Worm (Caenorhabditis elegans) whole organism, young adult: ENCODE measurements around the gene T19A5.3.

Experiments used
- F49E8.2 ChIP-seq: sonication (generic microtip); optimal IDR thresholded peaks from 3 replicates; lab custom pipeline; 2017; ENCODE audit warnings: missing genetic modification characterization, mild to moderate bottlenecking, missing compliant biosample characterization, antibody characterized with exemption, moderate library complexity; ENCODE audit not compliant: insufficient read depth
- ceh-27 ChIP-seq: fragments of 200-800 bp; sonication (Bioruptor generic); optimal IDR thresholded peaks from 2 replicates; lab custom pipeline; 2018; ENCODE audit warnings: mild to moderate bottlenecking, missing genetic modification characterization, moderate library complexity, missing compliant biosample characterization
- ekl-4 ChIP-seq: fragments of 200-800 bp; sonication (Bioruptor generic); IDR thresholded peaks from 2 replicates; pipeline ENCODE4 v1.3.6; 2022; ENCODE audit warnings: missing genetic modification reagents, missing genetic modification characterization, missing compliant biosample characterization
- hmg-1.2 ChIP-seq: fragments of 200-800 bp; sonication (Bioruptor generic); IDR thresholded peaks from 2 replicates; pipeline ENCODE4 v1.3.6; 2022; ENCODE audit warnings: missing genetic modification reagents, missing genetic modification characterization, missing compliant biosample characterization
- snpc-1.3 ChIP-seq: sonication (generic microtip); optimal IDR thresholded peaks from 2 replicates; lab custom pipeline; 2017; ENCODE audit warnings: missing genetic modification characterization, mild to moderate bottlenecking, missing compliant biosample characterization, antibody characterized with exemption, moderate library complexity, missing genotype, missing genetic modification reagents; ENCODE audit not compliant: insufficient read depth

ce11 chrV:8984783-8985182 is 40.9 kb upstream of the T19A5.3 start:
- no peak for TF ChIP-seq ceh-27 (GFP tag; lab: Kevin White, UChicago)
- no peak for TF ChIP-seq snpc-1.3 (tag; lab: Kevin White, UChicago)
- TF ChIP-seq ekl-4, result no peak
- TF ChIP-seq F49E8.2 (tag; lab: Kevin White, UChicago), result no peak
- TF ChIP-seq hmg-1.2 (GFP tag; lab: Robert Waterston, UW), result no peak
